Fruit fly (Drosophila melanogaster): ENCODE measurements around the gene Dpck.

Dpck gene

DNA sequence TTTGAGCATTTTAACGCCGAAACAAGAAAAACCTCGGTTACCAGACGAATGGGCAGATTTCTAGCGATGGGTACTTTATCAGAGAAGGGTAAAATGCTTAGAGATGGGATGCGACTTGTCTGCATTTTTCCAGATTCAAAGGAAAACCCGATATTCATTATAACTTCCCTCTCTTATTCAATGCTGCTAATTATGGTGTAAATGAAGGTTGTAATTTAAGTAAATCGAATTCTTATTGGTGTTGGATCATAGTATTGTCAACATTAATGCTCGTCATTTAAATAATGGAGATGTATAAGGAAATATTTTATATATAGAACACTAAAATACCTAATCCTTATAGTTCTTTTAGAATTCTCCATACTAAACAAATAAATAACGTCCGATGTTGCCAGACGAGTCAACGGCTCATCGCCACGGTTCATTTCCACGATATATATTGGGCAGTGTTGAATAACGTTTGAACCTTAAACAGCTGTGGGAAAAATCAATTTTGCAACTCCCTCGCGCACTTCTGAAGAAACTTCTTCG, 42.2 kb downstream of the Dpck start, which contains the start of the genes Alh and CG10098 (continued):
- TF ChIP-seq ab (GFP tag; optimal IDR thresholded peaks at IDR 0.05), result peak; percentile 83
- peak; percentile 75 for TF ChIP-seq Hmx (GFP tag; optimal IDR thresholded peaks at IDR 0.05)
- TF ChIP-seq CG7556 (GFP tag; optimal IDR thresholded peaks at IDR 0.05), result peak; percentile 69
- 0 out of 2 replicates have a peak, but pooled peaks have one; percentile 52 for TF ChIP-seq peb (GFP tag; IDR thresholded peaks at IDR 0.05)
- TF ChIP-seq ato (GFP tag; IDR thresholded peaks at IDR 0.05; ENCODE audit: partially characterized antibody), result no peak; the same call in 1 of the 2 replicates
- peak; percentile 71 for TF ChIP-seq CG10462 (GFP tag; optimal IDR thresholded peaks at IDR 0.05)
- TF ChIP-seq Oaz (GFP tag; IDR thresholded peaks at IDR 0.05), result peak; percentile 46
- peak; percentile 56 for TF ChIP-seq CG12299 (tag; optimal IDR thresholded peaks at IDR 0.05)
- TF ChIP-seq CG14710 (tag; optimal IDR thresholded peaks at IDR 0.05), result peak; percentile 91
- peak; percentile 85 for TF ChIP-seq CG18619 (GFP tag; optimal IDR thresholded peaks at IDR 0.05)
- TF ChIP-seq CG14050 (GFP tag; IDR thresholded peaks at IDR 0.05), result peak; percentile 48; the same call in 2 of the 3 replicates
- no peak for TF ChIP-seq usp (GFP tag; optimal IDR thresholded peaks at IDR 0.05)
- peak; percentile 70 for TF ChIP-seq HLH3B (GFP tag; IDR thresholded peaks at IDR 0.05)

DNA sequence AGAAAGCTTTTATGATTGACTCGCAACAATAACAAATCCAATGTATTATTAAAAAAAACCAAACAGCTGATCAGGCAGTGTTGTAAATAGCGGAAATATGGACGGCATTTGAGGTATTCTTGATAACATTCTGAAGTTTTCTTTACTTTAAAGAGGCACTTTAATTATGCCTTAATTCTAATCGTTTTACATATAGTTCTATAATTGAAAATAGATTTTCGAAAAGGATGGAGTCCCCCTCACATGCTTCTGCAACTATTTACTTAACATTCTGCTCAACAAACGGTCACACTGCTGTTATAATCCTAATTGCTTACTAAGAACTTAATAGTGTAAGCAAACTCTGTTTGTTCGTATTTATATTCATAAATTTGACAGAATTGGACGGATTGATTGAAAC, 46.0 kb downstream of the Dpck start, which contains the start of gene CG10068:
Gene CG10068 (minus strand): TSS at position 62 of the 400 bp plus-strand sequence.
- TF ChIP-seq odd (GFP tag; optimal IDR thresholded peaks at IDR 0.05) (peak; percentile 42), CG3281 (GFP tag; optimal IDR thresholded peaks at IDR 0.05) (peak; percentile 82), CG14667 (GFP tag; IDR thresholded peaks at IDR 0.05) (peak; percentile 85), HmgZ (tag; optimal IDR thresholded peaks at IDR 0.05) (peak; percentile 92), so (GFP tag; IDR thresholded peaks at IDR 0.05) (peak; percentile 90), pb (GFP tag; optimal IDR thresholded peaks at IDR 0.05) (peak; percentile 61), CG2712 (tag; optimal IDR thresholded peaks at IDR 0.05) (peak; percentile 95), CG12219 (GFP tag; optimal IDR thresholded peaks at IDR 0.05) (peak; percentile 79), CG15479 (GFP tag; optimal IDR thresholded peaks at IDR 0.05) (peak; percentile 20), CG6813 (GFP tag; optimal IDR thresholded peaks at IDR 0.05) (peak; percentile 74), yki (optimal IDR thresholded peaks at IDR 0.05) (no peak), BtbVII (GFP tag; optimal IDR thresholded peaks at IDR 0.05) (peak; percentile 81), Scr (GFP tag; IDR thresholded peaks at IDR 0.05; ENCODE audit: partially characterized antibody) (0 out of 2 replicates have a peak, but pooled peaks have one; percentile 22), pho (GFP tag; optimal IDR thresholded peaks at IDR 0.05) (peak; percentile 84), Doc2 (GFP tag; IDR thresholded peaks at IDR 0.05) (no peak), Hr39 (optimal IDR thresholded peaks at IDR 0.05) (no peak), Awh (GFP tag; IDR thresholded peaks at IDR 0.05) (peak; percentile 94), CG4617 (GFP tag; optimal IDR thresholded peaks at IDR 0.05; ENCODE audit: borderline replicate concordance) (peak; percentile 78), CG13287 (GFP tag; IDR thresholded peaks at IDR 0.05; ENCODE audit: partially characterized antibody) (peak; percentile 61), bbx (GFP tag; IDR thresholded peaks at IDR 0.05; ENCODE audit: partially characterized antibody) (no peak), jumu (GFP tag; optimal IDR thresholded peaks at IDR 0.05) (peak; percentile 83), CrebB (tag; optimal IDR thresholded peaks at IDR 0.05) (peak; percentile 81), run (tag; optimal IDR thresholded peaks at IDR 0.05) (peak; percentile 51), CG2120 (GFP tag; optimal IDR thresholded peaks at IDR 0.05) (peak; percentile 88), Hr78 (GFP tag; optimal IDR thresholded peaks at IDR 0.05) (peak in 1 of 2 experiments; percentile 32), sima (GFP tag; optimal IDR thresholded peaks at IDR 0.05) (peak; percentile 22), CG12769 (tag; optimal IDR thresholded peaks at IDR 0.05) (peak; percentile 77), mirr (GFP tag; optimal IDR thresholded peaks at IDR 0.05) (peak; percentile 60), CG34224 (GFP tag; IDR thresholded peaks at IDR 0.05; ENCODE audit: partially characterized antibody) (peak; percentile 48; the same call in 2 of the 3 replicates), MESR4 (GFP tag; optimal IDR thresholded peaks at IDR 0.05) (peak; percentile 41), ERR (GFP tag; optimal IDR thresholded peaks at IDR 0.05) (peak; percentile 76), stc (GFP tag; IDR thresholded peaks at IDR 0.05) (peak; percentile 91), CG11247 (GFP tag; IDR thresholded peaks at IDR 0.05) (peak; percentile 85), CG10979 (tag; optimal IDR thresholded peaks at IDR 0.05) (peak; percentile 89), bab2 (GFP tag; optimal IDR thresholded peaks at IDR 0.05) (peak; percentile 89), Neu2 (GFP tag; optimal IDR thresholded peaks at IDR 0.05; ENCODE audit: borderline replicate concordance) (peak; percentile 68)

Data from whole organism, embryonic.